Fruit fly (Drosophila melanogaster): Measurements from ENCODE around the gene Ipp.
A peak's percentile ranks its signal among the peaks of the same experiment; 100 is the strongest.

Gene Ipp

dm6 chr3R:13999531-13999930, 40.9 kb downstream of the Ipp start (continued):
- no peak for TF ChIP-seq Tbp (GFP tag; optimal IDR thresholded peaks at IDR 0.05)
- no peak for TF ChIP-seq CG3065 (GFP tag; optimal IDR thresholded peaks at IDR 0.05)
- TF ChIP-seq zfh2 (GFP tag; optimal IDR thresholded peaks at IDR 0.05): no peak
- TF ChIP-seq CG8388 (GFP tag; optimal IDR thresholded peaks at IDR 0.05): peak; percentile 39
- TF ChIP-seq insv (GFP tag; optimal IDR thresholded peaks at IDR 0.05): no peak
- no peak for TF ChIP-seq CG34224 (GFP tag; IDR thresholded peaks at IDR 0.05; ENCODE audit: partially characterized antibody)
- TF ChIP-seq ems (GFP tag; optimal IDR thresholded peaks at IDR 0.05): peak; percentile 70
- peak; percentile 72; the same call in 1 of the 2 replicates for TF ChIP-seq ara (GFP tag; IDR thresholded peaks at IDR 0.05)
- peak; percentile 79 for TF ChIP-seq CG1024 (GFP tag; IDR thresholded peaks at IDR 0.05)
- TF ChIP-seq Abd-B (GFP tag; optimal IDR thresholded peaks at IDR 0.05): no peak
- no peak for TF ChIP-seq CG7786 (GFP tag; optimal IDR thresholded peaks at IDR 0.05)
- TF ChIP-seq CoRest (tag; optimal IDR thresholded peaks at IDR 0.05): no peak
- no peak for TF ChIP-seq Dfd (GFP tag; optimal IDR thresholded peaks at IDR 0.05)
- peak; percentile 4 for TF ChIP-seq grau (tag; optimal IDR thresholded peaks at IDR 0.05)
- TF ChIP-seq CG11723 (GFP tag; optimal IDR thresholded peaks at IDR 0.05): no peak
- peak; percentile 16 for TF ChIP-seq Hmx (GFP tag; optimal IDR thresholded peaks at IDR 0.05)
- no peak for TF ChIP-seq CG4404 (GFP tag; IDR thresholded peaks at IDR 0.05)
- TF ChIP-seq CG1529 (GFP tag; optimal IDR thresholded peaks at IDR 0.05): no peak
- peak; percentile 8 for TF ChIP-seq gsb-n (tag; optimal IDR thresholded peaks at IDR 0.05)
- peak; percentile 73 for TF ChIP-seq Sox102F (GFP tag; optimal IDR thresholded peaks at IDR 0.05)
- no peak for TF ChIP-seq crc (GFP tag; optimal IDR thresholded peaks at IDR 0.05)
- TF ChIP-seq chif (GFP tag; optimal IDR thresholded peaks at IDR 0.05): peak; percentile 0 to 82
- peak; percentile 19 for TF ChIP-seq CG18476 (GFP tag; optimal IDR thresholded peaks at IDR 0.05)
- TF ChIP-seq Xrp1 (GFP tag; IDR thresholded peaks at IDR 0.05): peak; percentile 61; the same call in 1 of the 2 replicates
- no peak for TF ChIP-seq z (GFP tag; IDR thresholded peaks at IDR 0.05)
- TF ChIP-seq da (GFP tag; optimal IDR thresholded peaks at IDR 0.05): no peak
- TF ChIP-seq CG15601 (tag; optimal IDR thresholded peaks at IDR 0.05): no peak
- no peak for TF ChIP-seq Dip2 (GFP tag; IDR thresholded peaks at IDR 0.05)
- peak; percentile 55 for TF ChIP-seq CG2712 (tag; optimal IDR thresholded peaks at IDR 0.05)
- peak; percentile 82 for TF ChIP-seq CG1603 (tag; optimal IDR thresholded peaks at IDR 0.05)
- TF ChIP-seq chn (GFP tag; optimal IDR thresholded peaks at IDR 0.05): peak; percentile 10
- TF ChIP-seq trh (GFP tag; optimal IDR thresholded peaks at IDR 0.05): no peak
- no peak for TF ChIP-seq CG7963 (GFP tag; IDR thresholded peaks at IDR 0.05; ENCODE audit: partially characterized antibody)
- TF ChIP-seq bigmax (GFP tag; optimal IDR thresholded peaks at IDR 0.05): no peak
- no peak for TF ChIP-seq CG12299 (tag; optimal IDR thresholded peaks at IDR 0.05)
- peak; percentile 15 for TF ChIP-seq gcm (GFP tag; optimal IDR thresholded peaks at IDR 0.05)
- TF ChIP-seq CG7271 (tag; optimal IDR thresholded peaks at IDR 0.05): no peak
- peak; percentile 28 for TF ChIP-seq ewg (GFP tag; optimal IDR thresholded peaks at IDR 0.05)
- no peak for TF ChIP-seq Nf-YC (tag; optimal IDR thresholded peaks at IDR 0.05)
- TF ChIP-seq tna (GFP tag; IDR thresholded peaks at IDR 0.05; ENCODE audit: partially characterized antibody): no peak
- peak; percentile 74 for TF ChIP-seq stc (GFP tag; IDR thresholded peaks at IDR 0.05)
- no peak for TF ChIP-seq Stat92E (GFP tag; optimal IDR thresholded peaks at IDR 0.05)
- TF ChIP-seq CG5245 (GFP tag; optimal IDR thresholded peaks at IDR 0.05): peak; percentile 63
- no peak for TF ChIP-seq lov (optimal IDR thresholded peaks at IDR 0.05)
- TF ChIP-seq lov (GFP tag; IDR thresholded peaks at IDR 0.05): peak; percentile 68; the same call in 1 of the 3 replicates
- TF ChIP-seq CG34422 (GFP tag; IDR thresholded peaks at IDR 0.05): peak; percentile 69; the same call in 2 of the 3 replicates
- peak; percentile 64 for TF ChIP-seq CG10147 (GFP tag; optimal IDR thresholded peaks at IDR 0.05)
- no peak for TF ChIP-seq knrl (GFP tag; IDR thresholded peaks at IDR 0.05; ENCODE audit: partially characterized antibody)
- TF ChIP-seq ro (GFP tag; IDR thresholded peaks at IDR 0.05): no peak
- no peak for TF ChIP-seq amos (GFP tag; IDR thresholded peaks at IDR 0.05; ENCODE audit: partially characterized antibody)
- TF ChIP-seq CG42726 (GFP tag; IDR thresholded peaks at IDR 0.05; ENCODE audit: partially characterized antibody): no peak
